Worm (Caenorhabditis elegans): ENCODE results near the gene R11G11.16.

Gene R11G11.16

DNA sequence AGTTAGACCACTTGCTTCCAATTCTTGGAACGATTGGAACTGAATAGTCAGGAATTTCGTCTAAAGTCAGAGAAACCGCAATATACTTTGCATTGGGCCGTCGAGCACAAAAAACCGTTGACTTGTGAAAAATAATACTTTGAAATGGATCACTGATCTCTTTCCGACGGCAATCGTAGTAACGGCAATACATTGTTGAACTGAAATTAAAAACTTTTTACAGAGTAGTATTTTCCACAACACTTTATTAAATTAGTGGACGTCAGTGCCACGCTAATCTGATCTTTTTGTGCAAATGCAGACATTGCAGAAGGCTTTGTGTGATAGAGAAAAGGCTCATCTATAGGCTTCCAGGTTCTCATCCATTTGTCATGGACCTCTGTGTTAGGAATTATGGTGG lies 27.5 kb upstream of the R11G11.16 start:
- TF ChIP-seq unc-42 (tag; optimal IDR thresholded peaks at IDR 0.05), result no peak
- TF ChIP-seq ceh-9 (tag; optimal IDR thresholded peaks at IDR 0.05), result no peak
- TF ChIP-seq pha-4 (tag; optimal IDR thresholded peaks at IDR 0.05), result no peak
- TF ChIP-seq hlh-8 (tag; optimal IDR thresholded peaks at IDR 0.05), result no peak
- TF ChIP-seq ceh-18 (tag; optimal IDR thresholded peaks at IDR 0.05), result no peak
- TF ChIP-seq syd-9 (tag; optimal IDR thresholded peaks at IDR 0.05), result no peak
- TF ChIP-seq ref-2 (tag; optimal IDR thresholded peaks at IDR 0.05), result no peak
- no peak for TF ChIP-seq gmeb-2 (tag; optimal IDR thresholded peaks at IDR 0.05)
- no peak for TF ChIP-seq ttx-3 (tag; optimal IDR thresholded peaks at IDR 0.05)
- no peak for TF ChIP-seq hlh-15 (tag; optimal IDR thresholded peaks at IDR 0.05)

DNA sequence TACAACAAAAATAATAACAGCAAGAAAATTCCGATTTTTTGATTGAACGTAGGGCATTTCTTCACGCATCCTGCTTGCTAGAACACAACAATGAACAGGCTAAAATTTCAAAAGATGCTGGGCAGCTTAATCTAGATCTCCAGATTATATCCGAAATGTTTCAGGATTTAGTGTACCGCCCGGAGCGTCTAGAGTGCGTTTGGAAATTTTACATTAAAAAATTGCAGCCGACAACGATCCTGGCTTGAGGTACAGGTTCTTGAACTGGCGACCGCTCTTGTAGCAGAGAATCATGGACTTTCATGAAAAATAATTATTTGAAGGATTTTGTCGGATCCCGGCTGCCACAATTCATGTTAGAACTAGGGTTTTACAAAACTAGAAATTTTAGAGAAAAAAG lies 23.0 kb upstream of the R11G11.16 start, which contains the start of gene C14C6.6:
C14C6.6 (minus strand) TSS at position 101 of the 400 bp plus-strand sequence.
- TF ChIP-seq pax-1 (tag; optimal IDR thresholded peaks at IDR 0.05), result no peak
- no peak for TF ChIP-seq fkh-10 (GFP tag; optimal IDR thresholded peaks at IDR 0.05)
- no peak for TF ChIP-seq elt-2 (tag; optimal IDR thresholded peaks at IDR 0.05)
- TF ChIP-seq hlh-30 (tag; optimal IDR thresholded peaks at IDR 0.05; ENCODE audit: insufficient read depth), result no peak
- no peak for TF ChIP-seq ets-4 (tag; optimal IDR thresholded peaks at IDR 0.05)
- TF ChIP-seq dve-1 (tag; optimal IDR thresholded peaks at IDR 0.05), result no peak
- TF ChIP-seq fkh-6 (tag; optimal IDR thresholded peaks at IDR 0.05), result no peak
- TF ChIP-seq ceh-9 (tag; optimal IDR thresholded peaks at IDR 0.05), result no peak
- no peak for TF ChIP-seq nhr-232 (tag; optimal IDR thresholded peaks at IDR 0.05)
- no peak for TF ChIP-seq hlh-8 (tag; optimal IDR thresholded peaks at IDR 0.05)
- TF ChIP-seq unc-42 (tag; optimal IDR thresholded peaks at IDR 0.05), result no peak
- TF ChIP-seq C38D4.7 (GFP tag; optimal IDR thresholded peaks at IDR 0.05), result no peak
- no peak for TF ChIP-seq unc-55 (GFP tag; optimal IDR thresholded peaks at IDR 0.05)
- TF ChIP-seq ceh-14 (tag; optimal IDR thresholded peaks at IDR 0.05), result no peak
- TF ChIP-seq ztf-16 (tag; optimal IDR thresholded peaks at IDR 0.05), result no peak
- no peak for TF ChIP-seq nhr-11 (tag; optimal IDR thresholded peaks at IDR 0.05)
- no peak for TF ChIP-seq dmd-4 (tag; optimal IDR thresholded peaks at IDR 0.05; ENCODE audit: borderline replicate concordance)

DNA sequence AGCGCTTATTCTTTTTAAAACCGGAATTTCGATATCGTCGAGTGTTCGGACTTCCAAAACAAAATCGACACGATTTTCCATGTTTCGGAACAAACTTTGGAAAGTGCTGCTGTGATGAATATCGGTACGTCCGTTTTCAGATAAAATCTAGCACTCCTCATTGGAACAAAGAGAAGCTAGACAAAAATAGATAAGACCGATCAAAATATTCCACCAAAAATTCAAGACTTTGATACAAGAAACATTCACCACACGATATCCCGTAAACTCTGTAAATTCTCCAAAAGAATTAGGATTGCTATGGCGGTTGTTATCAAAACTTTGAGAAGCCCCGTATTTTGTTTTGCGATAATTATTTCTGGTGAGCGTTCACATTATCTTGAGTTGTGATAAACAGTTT lies 18.2 kb upstream of the R11G11.16 start, which contains the start of gene C14C6.3:
C14C6.3 (plus strand) TSS at position 301 of the 400 bp plus-strand sequence.
- TF ChIP-seq ceh-6 (GFP tag; optimal IDR thresholded peaks at IDR 0.05) (no peak), ceh-48 (tag; optimal IDR thresholded peaks at IDR 0.05) (no peak), K02D7.2 (tag; optimal IDR thresholded peaks at IDR 0.05) (no peak), ceh-24 (tag; optimal IDR thresholded peaks at IDR 0.05) (no peak), pat-9 (tag; optimal IDR thresholded peaks at IDR 0.05) (no peak), fax-1 (tag; optimal IDR thresholded peaks at IDR 0.05) (no peak), ceh-19 (GFP tag; optimal IDR thresholded peaks at IDR 0.05) (no peak), ceh-22 (tag; optimal IDR thresholded peaks at IDR 0.05) (no peak), elt-4 (tag; optimal IDR thresholded peaks at IDR 0.05) (no peak), npax-4 (tag; optimal IDR thresholded peaks at IDR 0.05) (no peak)

DNA sequence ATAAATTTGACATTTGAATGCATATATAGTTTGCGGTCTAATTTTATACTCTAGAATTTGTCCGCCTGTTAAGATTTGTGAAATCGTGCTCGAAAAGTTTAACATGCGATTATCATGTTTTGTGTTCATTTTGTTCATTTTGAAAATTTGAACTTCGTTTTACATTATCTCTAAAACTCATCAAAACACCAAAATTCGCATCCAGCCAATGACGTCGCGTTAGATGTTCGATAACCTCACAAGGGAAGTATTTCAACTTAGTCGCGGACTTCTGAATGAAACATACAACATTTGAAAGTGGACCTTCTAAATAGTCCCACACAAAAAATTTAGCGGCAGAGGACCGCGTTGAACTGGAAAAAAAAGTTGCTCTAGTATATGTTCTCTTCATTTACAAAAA lies 16.5 kb upstream of the R11G11.16 start:
- no peak for TF ChIP-seq nfya-1 (tag; optimal IDR thresholded peaks at IDR 0.05)

DNA sequence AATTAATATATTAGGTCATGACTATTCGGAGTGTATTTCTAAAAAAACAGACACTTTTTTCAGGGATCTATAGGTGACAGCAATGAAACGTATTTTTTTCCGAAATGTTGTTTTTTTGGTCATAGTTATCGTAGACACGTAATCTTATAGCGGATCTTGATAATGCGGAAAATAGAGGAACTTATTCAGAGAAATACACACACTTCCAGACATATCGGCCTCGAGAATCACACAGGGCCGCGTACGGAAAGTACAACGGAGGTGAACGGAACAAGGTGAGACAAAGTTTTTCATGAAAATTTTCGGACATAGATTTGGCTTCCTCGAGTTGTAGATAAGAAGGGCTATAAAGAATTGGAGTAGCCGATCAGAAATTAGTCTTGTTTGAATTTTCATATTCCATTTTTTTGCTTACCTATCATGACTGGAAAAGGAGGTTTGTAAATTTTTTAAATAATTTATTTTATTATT lies 14.1 kb upstream of the R11G11.16 start, which contains the start of gene nhr-155:
nhr-155 (plus strand) TSS at position 421 of the 471 bp plus-strand sequence.
- TF ChIP-seq fkh-10 (GFP tag; optimal IDR thresholded peaks at IDR 0.05) (no peak), pax-1 (tag; optimal IDR thresholded peaks at IDR 0.05) (no peak), ceh-45 (GFP tag; IDR thresholded peaks at IDR 0.05) (no peak), gmeb-2 (tag; optimal IDR thresholded peaks at IDR 0.05) (no peak)

All from whole organism, late embryonic.